Worm (Caenorhabditis elegans): Measurements from ENCODE around the gene lec-10.
A peak's percentile ranks its signal among the peaks of the same experiment; 100 is the strongest.

The lec-10 gene

DNA sequence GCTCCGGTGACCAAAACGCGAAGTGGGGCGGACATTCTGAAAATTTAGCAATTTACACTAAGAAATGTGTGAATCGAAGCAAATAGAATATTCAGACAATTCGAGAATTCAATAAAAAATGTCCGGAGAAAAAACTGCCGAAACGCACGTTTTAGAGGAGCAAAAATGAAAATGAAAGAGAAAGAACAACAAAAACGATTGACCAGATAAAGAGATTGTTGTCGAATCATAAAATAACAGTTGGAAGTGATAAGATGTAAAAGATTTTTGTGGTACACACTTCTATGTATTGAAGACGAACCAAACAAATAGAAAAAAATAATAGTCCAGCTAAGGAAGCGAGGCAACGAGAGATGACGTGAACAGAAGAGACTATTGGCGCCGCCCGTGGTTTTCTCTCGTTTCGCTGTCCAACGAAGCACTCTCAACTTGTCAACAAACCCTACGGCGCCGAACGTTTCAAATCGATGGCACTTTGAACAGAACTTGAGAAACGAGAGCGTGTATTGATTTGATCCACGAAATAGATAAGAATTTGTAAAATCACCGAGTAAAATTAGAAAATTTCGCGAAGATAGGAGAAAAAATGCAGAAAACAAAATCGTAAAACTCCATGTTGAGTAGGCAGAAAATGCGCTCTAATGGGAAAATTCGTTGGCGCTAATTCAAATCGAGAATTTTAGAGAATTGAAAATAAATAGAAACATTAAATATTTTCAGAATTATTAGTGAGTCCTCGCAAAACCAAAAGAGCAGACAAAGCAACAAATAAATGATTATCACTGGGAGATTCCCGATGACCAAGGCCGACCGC is 27.8 kb upstream of the lec-10 start, which contains the start of gene mdh-1 (continued):
- no peak for TF ChIP-seq lsy-2 (tag; optimal IDR thresholded peaks at IDR 0.05)
- no peak for TF ChIP-seq spr-1 (tag; optimal IDR thresholded peaks at IDR 0.05)
- TF ChIP-seq mxl-3 (GFP tag; optimal IDR thresholded peaks at IDR 0.05) = no peak
- 0 out of 2 replicates have a peak, but pooled peaks have one; percentile 25 for TF ChIP-seq lim-7 (GFP tag; IDR thresholded peaks at IDR 0.05)
- TF ChIP-seq aha-1 (tag) = peak; percentile 92
- TF ChIP-seq nhr-102 (tag; optimal IDR thresholded peaks at IDR 0.05) = no peak

- TF ChIP-seq madf-9 (GFP tag; conservative IDR thresholded peaks at IDR 0.05) (0 out of 2 replicates have a peak, but pooled peaks have one; percentile 2), dmd-6 (GFP tag; IDR thresholded peaks at IDR 0.05) (peak; percentile 12; the same call in 1 of the 2 replicates), unc-130 (GFP tag; optimal IDR thresholded peaks at IDR 0.05) (no peak), ceh-82 (tag; optimal IDR thresholded peaks at IDR 0.05) (no peak)
Measured at ce11 chrV:6515344-6515743, 26.4 kb upstream of the lec-10 start.

- TF ChIP-seq hmg-1.1 (GFP tag; IDR thresholded peaks at IDR 0.05) = peak; percentile 45
- TF ChIP-seq dpl-1 (GFP tag; optimal IDR thresholded peaks at IDR 0.05) = no peak
- peak in 1 of 2 experiments; percentile 20 for TF ChIP-seq hif-1 (tag; optimal IDR thresholded peaks at IDR 0.05)
- TF ChIP-seq nhr-102 (tag; optimal IDR thresholded peaks at IDR 0.05) = peak; percentile 29
- TF ChIP-seq Y105C5A.15 (GFP tag; IDR thresholded peaks at IDR 0.05) = 0 out of 2 replicates have a peak, but pooled peaks have one; percentile 46
- no peak for TF ChIP-seq F26F4.8 (GFP tag; conservative IDR thresholded peaks at IDR 0.05)
- TF ChIP-seq aha-1 (tag) = peak; percentile 98
- no peak for TF ChIP-seq nhr-42 (GFP tag; IDR thresholded peaks at IDR 0.05)
- TF ChIP-seq pha-4 (GFP tag; IDR thresholded peaks at IDR 0.05) = no peak
- no peak for TF ChIP-seq pha-4 (tag; optimal IDR thresholded peaks at IDR 0.05)
- 0 out of 2 replicates have a peak, but pooled peaks have one; percentile 48 for TF ChIP-seq tra-1 (GFP tag; IDR thresholded peaks at IDR 0.05)
- no peak for TF ChIP-seq unc-62 (GFP tag; optimal IDR thresholded peaks at IDR 0.05 in 1 of 2)
- no peak for TF ChIP-seq unc-62 (tag; optimal IDR thresholded peaks at IDR 0.05)
- no peak for TF ChIP-seq tag-97 (GFP tag; IDR thresholded peaks at IDR 0.05)
- peak; percentile 35; the same call in 1 of the 2 replicates for TF ChIP-seq ZK337.2 (GFP tag; IDR thresholded peaks at IDR 0.05)
- TF ChIP-seq nhr-111 (GFP tag; optimal IDR thresholded peaks at IDR 0.05) = no peak
- TF ChIP-seq Y75B8A.6 (GFP tag; IDR thresholded peaks at IDR 0.05) = peak; percentile 91
- peak; percentile 79 for TF ChIP-seq hlh-11 (tag; optimal IDR thresholded peaks at IDR 0.05)
- TF ChIP-seq ceh-82 (tag; optimal IDR thresholded peaks at IDR 0.05) = no peak
- TF ChIP-seq nhr-77 (tag; optimal IDR thresholded peaks at IDR 0.05) = peak; percentile 39
- TF ChIP-seq dmd-6 (GFP tag; IDR thresholded peaks at IDR 0.05) = peak; percentile 45
- no peak for TF ChIP-seq egl-43 (GFP tag; IDR thresholded peaks at IDR 0.05)
- no peak for TF ChIP-seq ceh-32 (tag; optimal IDR thresholded peaks at IDR 0.05; ENCODE audit: poor library complexity)
- TF ChIP-seq aly-2 (tag; optimal IDR thresholded peaks at IDR 0.05) = no peak
- peak in 1 of 2 experiments; percentile 30 for TF ChIP-seq daf-16 (GFP tag; optimal IDR thresholded peaks at IDR 0.05)
- peak; percentile 21 for TF ChIP-seq daf-16 (tag; optimal IDR thresholded peaks at IDR 0.05)
- TF ChIP-seq snpc-4 (tag; optimal IDR thresholded peaks at IDR 0.05) = no peak
- TF ChIP-seq gei-8 (GFP tag; optimal IDR thresholded peaks at IDR 0.05) = peak; percentile 46
- no peak for TF ChIP-seq F49E8.2 (tag; optimal IDR thresholded peaks at IDR 0.05; ENCODE audit: borderline replicate concordance)
- TF ChIP-seq ctbp-1 (GFP tag; IDR thresholded peaks at IDR 0.05) = 0 out of 2 replicates have a peak, but pooled peaks have one; percentile 36
- TF ChIP-seq daf-8 (GFP tag; IDR thresholded peaks at IDR 0.05) = no peak
- TF ChIP-seq ces-1 (GFP tag; optimal IDR thresholded peaks at IDR 0.05) = no peak
- TF ChIP-seq unc-39 (tag; optimal IDR thresholded peaks at IDR 0.05) = no peak
- TF ChIP-seq fkh-10 (GFP tag; optimal IDR thresholded peaks at IDR 0.05) = no peak
- TF ChIP-seq egl-27 (tag; optimal IDR thresholded peaks at IDR 0.05) = no peak
- TF ChIP-seq jun-1 (tag; optimal IDR thresholded peaks at IDR 0.05) = no peak
- no peak for TF ChIP-seq rbr-2 (tag; optimal IDR thresholded peaks at IDR 0.05)
- no peak for TF ChIP-seq ztf-7 (tag; optimal IDR thresholded peaks at IDR 0.05)
- no peak for TF ChIP-seq zfp-2 (tag; optimal IDR thresholded peaks at IDR 0.05)
- TF ChIP-seq T20F7.1 (GFP tag; optimal IDR thresholded peaks at IDR 0.05) = peak; percentile 37
Measured at ce11 chrV:6514887-6515324, 26.0 kb upstream of the lec-10 start, which contains the start of gene dpy-11. TSS of gene dpy-11 (minus strand) at chrV:6515240.

All from whole organism, L4 larva.